Worm (Caenorhabditis elegans) whole organism, L3 larva: Measurements from ENCODE around the gene ndub-5.
A peak's percentile ranks its signal among the peaks of the same experiment; 100 is the strongest.

Source experiments
- R02D3.7 ChIP-seq: fragments of 150-350 bp; optimal IDR thresholded peaks from 2 replicates; lab custom pipeline; 2014; ENCODE audit warnings: missing biosample characterization, missing genetic modification characterization
- ZK546.5 ChIP-seq: sonication (generic microtip); optimal IDR thresholded peaks from 2 replicates; lab custom pipeline; 2017; ENCODE audit warnings: missing biosample characterization, missing genetic modification characterization
- aly-2 ChIP-seq: fragments of 150-350 bp; optimal IDR thresholded peaks from 2 replicates; lab custom pipeline; 2014; ENCODE audit warnings: missing biosample characterization, missing genetic modification characterization
- ama-1 ChIP-seq: fragments of 150-350 bp; optimal IDR thresholded peaks from 2 replicates; lab custom pipeline; 2018
- ceh-16 ChIP-seq: sonication (generic microtip); optimal IDR thresholded peaks from 2 replicates; lab custom pipeline; 2017; ENCODE audit warnings: missing biosample characterization, missing genetic modification characterization
- ceh-28 ChIP-seq: fragments of 150-350 bp; optimal IDR thresholded peaks from 2 replicates; lab custom pipeline; 2014; ENCODE audit warnings: missing biosample characterization, missing genetic modification reagents, missing genetic modification characterization
- ceh-9 ChIP-seq: sonication (generic microtip); optimal IDR thresholded peaks from 2 replicates; lab custom pipeline; 2018; ENCODE audit warnings: missing biosample characterization, missing genetic modification characterization
- daf-12 ChIP-seq: fragments of 150-350 bp; optimal IDR thresholded peaks from 2 replicates; lab custom pipeline; 2014; ENCODE audit warnings: missing biosample characterization, missing genetic modification reagents, missing genetic modification characterization
- egl-5 ChIP-seq: fragments of 150-350 bp; optimal IDR thresholded peaks from 2 replicates; lab custom pipeline; 2017; ENCODE audit warnings: missing biosample characterization, missing genetic modification reagents, missing genetic modification characterization, inconsistent platforms
- elt-2 ChIP-seq: sonication (generic microtip); optimal IDR thresholded peaks from 2 replicates; lab custom pipeline; 2016; ENCODE audit warnings: missing genetic modification reagents, mild to moderate bottlenecking, missing genetic modification characterization, missing compliant biosample characterization
- elt-3 ChIP-seq, 3 experiments: fragments of 150-350 bp in 1 of 3; sonication (generic microtip) in 2 of 3; optimal IDR thresholded peaks; 2 replicates in 2 of 3; 4 replicates in 1 of 3; lab custom pipeline; 2014 to 2017; ENCODE audit warnings: missing biosample characterization in 3 of 3, missing genetic modification characterization in 3 of 3
- eor-1 ChIP-seq, 2 experiments: fragments of 150-350 bp; optimal IDR thresholded peaks; 2 replicates each; lab custom pipeline; 2014 to 2018; ENCODE audit warnings: missing biosample characterization in 2 of 2, missing genetic modification characterization in 2 of 2
- fkh-10 ChIP-seq: sonication (generic microtip); optimal IDR thresholded peaks from 2 replicates; lab custom pipeline; 2017; ENCODE audit warnings: missing biosample characterization, missing genetic modification reagents, missing genetic modification characterization
- fos-1 ChIP-seq: fragments of 150-350 bp; optimal IDR thresholded peaks from 2 replicates; lab custom pipeline; 2014; ENCODE audit warnings: missing biosample characterization, missing genetic modification characterization
- hmg-11 ChIP-seq: sonication (generic microtip); optimal IDR thresholded peaks from 2 replicates; lab custom pipeline; 2016; ENCODE audit warnings: missing genetic modification characterization, missing compliant biosample characterization
- jun-1 ChIP-seq: fragments of 150-350 bp; optimal IDR thresholded peaks from 2 replicates; lab custom pipeline; 2014; ENCODE audit warnings: missing biosample characterization, missing genetic modification reagents, missing genetic modification characterization
- lin-15B ChIP-seq: fragments of 150-350 bp; optimal IDR thresholded peaks from 2 replicates; lab custom pipeline; 2014; ENCODE audit warnings: missing biosample characterization, missing genetic modification characterization
- lsy-12 ChIP-seq: sonication (generic microtip); optimal IDR thresholded peaks from 2 replicates; lab custom pipeline; 2016; ENCODE audit warnings: mild to moderate bottlenecking, missing genetic modification characterization, missing compliant biosample characterization
- mdl-1 ChIP-seq: fragments of 150-350 bp; optimal IDR thresholded peaks from 2 replicates; lab custom pipeline; 2014; ENCODE audit warnings: missing biosample characterization, missing genetic modification characterization
- mml-1 ChIP-seq: fragments of 150-350 bp; sonication (generic microtip); optimal IDR thresholded peaks from 3 replicates; lab custom pipeline; 2014; ENCODE audit warnings: missing biosample characterization, missing genetic modification characterization
- nfya-1 ChIP-seq: sonication (generic microtip); optimal IDR thresholded peaks from 2 replicates; lab custom pipeline; 2017; ENCODE audit warnings: missing genetic modification characterization, mild to moderate bottlenecking, missing compliant biosample characterization, antibody characterized with exemption, moderate library complexity; ENCODE audit not compliant: insufficient read depth
- nhr-11 ChIP-seq: fragments of 150-350 bp; optimal IDR thresholded peaks from 2 replicates; lab custom pipeline; 2014; ENCODE audit warnings: missing biosample characterization, missing genetic modification characterization
- nhr-12 ChIP-seq: fragments of 150-350 bp; optimal IDR thresholded peaks from 2 replicates; lab custom pipeline; 2014; ENCODE audit warnings: missing biosample characterization, missing genetic modification characterization
- nhr-23 ChIP-seq: fragments of 150-350 bp; optimal IDR thresholded peaks from 2 replicates; lab custom pipeline; 2014; ENCODE audit warnings: missing biosample characterization, missing genetic modification reagents, missing genetic modification characterization
- nhr-237 ChIP-seq: fragments of 150-350 bp; optimal IDR thresholded peaks from 2 replicates; lab custom pipeline; 2014; ENCODE audit warnings: missing biosample characterization, missing genetic modification characterization
- nhr-25 ChIP-seq: sonication (generic microtip); optimal IDR thresholded peaks from 2 replicates; lab custom pipeline; 2017; ENCODE audit warnings: missing biosample characterization, missing genetic modification characterization
- nhr-28 ChIP-seq: fragments of 150-350 bp; optimal IDR thresholded peaks from 2 replicates; lab custom pipeline; 2014; ENCODE audit warnings: missing biosample characterization, missing genetic modification characterization
- nhr-43 ChIP-seq: sonication (generic microtip); optimal IDR thresholded peaks from 2 replicates; lab custom pipeline; 2016; ENCODE audit warnings: mild to moderate bottlenecking, missing genetic modification characterization, missing compliant biosample characterization; ENCODE audit not compliant: poor library complexity, severe bottlenecking
- nhr-77 ChIP-seq: fragments of 150-350 bp; optimal IDR thresholded peaks from 2 replicates; lab custom pipeline; 2014; ENCODE audit warnings: missing biosample characterization, missing genetic modification characterization
- pha-4 ChIP-seq: fragments of 150-350 bp; optimal IDR thresholded peaks from 2 replicates; lab custom pipeline; 2014; ENCODE audit warnings: missing biosample characterization, missing genetic modification reagents, missing genetic modification characterization
- pqm-1 ChIP-seq: fragments of 150-350 bp; optimal IDR thresholded peaks from 2 replicates; lab custom pipeline; 2017; ENCODE audit warnings: missing biosample characterization, missing genetic modification characterization, inconsistent platforms
- sea-2 ChIP-seq: fragments of 150-350 bp; sonication (generic microtip); optimal IDR thresholded peaks from 4 replicates; lab custom pipeline; 2014; ENCODE audit warnings: missing biosample characterization, missing genetic modification reagents, missing genetic modification characterization
- skn-1 ChIP-seq: fragments of 150-350 bp; optimal IDR thresholded peaks from 2 replicates; lab custom pipeline; 2014; ENCODE audit warnings: missing biosample characterization, missing genetic modification characterization
- snpc-4 ChIP-seq: fragments of 150-350 bp; optimal IDR thresholded peaks from 2 replicates; lab custom pipeline; 2014; ENCODE audit warnings: missing biosample characterization, missing genetic modification characterization
- tbx-2 ChIP-seq: sonication (generic microtip); optimal IDR thresholded peaks from 2 replicates; lab custom pipeline; 2016; ENCODE audit warnings: mild to moderate bottlenecking, missing genetic modification characterization, missing compliant biosample characterization
- unc-62 ChIP-seq: fragments of 150-350 bp; sonication (generic microtip); optimal IDR thresholded peaks from 4 replicates; lab custom pipeline; 2014; ENCODE audit warnings: missing biosample characterization, missing genetic modification reagents, missing genetic modification characterization
- zag-1 ChIP-seq: fragments of 150-350 bp; optimal IDR thresholded peaks from 2 replicates; lab custom pipeline; 2014; ENCODE audit warnings: missing biosample characterization, missing genetic modification characterization
- ztf-11 ChIP-seq: fragments of 150-350 bp; optimal IDR thresholded peaks from 2 replicates; lab custom pipeline; 2014; ENCODE audit warnings: missing biosample characterization, missing genetic modification characterization
- ztf-4 ChIP-seq: fragments of 150-350 bp; optimal IDR thresholded peaks from 2 replicates; lab custom pipeline; 2014; ENCODE audit warnings: missing biosample characterization, missing genetic modification characterization

Gene ndub-5

DNA sequence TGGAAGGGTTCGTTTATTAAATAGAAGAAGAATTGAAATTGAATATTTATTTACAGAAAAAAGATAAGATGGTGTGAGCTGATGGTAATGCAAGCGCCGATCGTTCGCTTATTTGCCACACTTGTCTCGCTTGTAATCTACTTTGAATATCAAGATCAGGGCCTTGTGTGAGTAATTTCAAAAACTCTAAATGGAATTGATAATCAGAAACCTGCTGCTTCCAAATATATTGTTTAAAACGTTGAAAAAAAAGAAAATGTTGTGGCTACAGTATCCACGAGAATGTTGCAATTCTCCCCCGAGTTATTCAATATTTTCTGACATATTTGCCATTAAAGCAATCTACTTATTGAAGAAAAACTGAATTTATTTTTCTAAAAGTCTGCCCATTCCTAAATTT is 19.7 kb upstream of the ndub-5 start:
- TF ChIP-seq daf-12 (tag; lab: Kevin White, UChicago) (no peak), skn-1 (tag; lab: Kevin White, UChicago) (no peak), lin-15B (tag; lab: Kevin White, UChicago) (no peak), elt-3 (tag; optimal IDR thresholded peaks at IDR 0.05; lab: Kevin White, UChicago) (no peak), hmg-11 (no peak), pqm-1 (tag; lab: Kevin White, UChicago) (no peak), nhr-77 (tag; lab: Kevin White, UChicago) (no peak), nhr-11 (tag; lab: Kevin White, UChicago) (no peak), nhr-12 (tag; lab: Kevin White, UChicago) (no peak), aly-2 (tag; lab: Kevin White, UChicago) (no peak), tbx-2 (tag; lab: Kevin White, UChicago) (no peak)
- TF ChIP-seq, all 47 proteins: peak for 0

DNA sequence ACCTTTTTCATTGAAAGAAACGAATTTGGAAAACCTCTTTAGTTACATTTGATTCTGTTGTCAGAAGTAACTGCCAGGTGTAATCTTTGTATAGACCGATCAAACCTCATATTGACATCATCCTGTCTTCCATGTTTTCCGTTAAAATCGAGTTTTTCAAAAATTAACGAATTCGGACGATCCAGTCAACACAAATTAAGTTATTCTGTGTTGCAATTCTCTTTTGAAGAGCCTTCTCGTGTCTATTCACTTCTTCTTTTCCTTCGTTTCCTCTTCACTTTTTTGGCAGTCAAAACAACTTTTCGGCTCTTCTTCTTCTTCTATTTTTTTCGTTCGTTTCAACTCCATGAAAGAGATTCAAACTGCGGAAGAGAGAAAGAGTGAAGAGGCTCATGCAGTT is 17.0 kb upstream of the ndub-5 start:
- TF ChIP-seq nfya-1 (tag; lab: Kevin White, UChicago) (peak; percentile 18), fkh-10 (GFP tag; lab: Kevin White, UChicago) (peak; percentile 95), unc-62 (GFP tag; lab: Kevin White, UChicago) (no peak)

DNA sequence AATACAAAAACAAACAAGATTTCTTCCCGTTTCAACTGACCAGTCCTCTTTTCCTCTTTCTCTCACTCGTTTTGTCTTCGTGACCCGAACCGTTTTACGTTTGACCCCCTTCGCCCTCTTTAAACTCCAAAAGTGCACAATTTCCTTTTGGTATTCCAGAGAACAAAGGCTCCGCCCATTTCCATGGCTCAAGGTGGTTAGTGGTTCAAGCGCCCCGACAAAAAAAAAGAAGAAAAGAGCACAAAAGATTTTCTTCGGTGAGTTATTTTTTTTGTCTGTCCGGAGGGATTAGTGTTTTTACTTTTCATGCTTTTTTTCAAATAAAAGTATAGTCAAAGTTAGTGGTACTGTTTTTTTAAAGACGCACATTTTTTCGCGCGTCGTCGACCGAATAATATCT is 16.4 kb upstream of the ndub-5 start, which contains the start of gene osta-2:
TSS of gene osta-2 (plus strand) at position 160 of the 400 bp plus-strand sequence.
- TF ChIP-seq zag-1 (no peak), sea-2 (GFP tag; lab: Kevin White, UChicago) (no peak), pha-4 (tag; lab: Kevin White, UChicago) (peak; percentile 25), nfya-1 (tag; lab: Kevin White, UChicago) (peak; percentile 41), lsy-12 (tag; lab: Kevin White, UChicago) (no peak), egl-5 (tag; lab: Kevin White, UChicago) (peak; percentile 6), jun-1 (tag; lab: Kevin White, UChicago) (no peak)

DNA sequence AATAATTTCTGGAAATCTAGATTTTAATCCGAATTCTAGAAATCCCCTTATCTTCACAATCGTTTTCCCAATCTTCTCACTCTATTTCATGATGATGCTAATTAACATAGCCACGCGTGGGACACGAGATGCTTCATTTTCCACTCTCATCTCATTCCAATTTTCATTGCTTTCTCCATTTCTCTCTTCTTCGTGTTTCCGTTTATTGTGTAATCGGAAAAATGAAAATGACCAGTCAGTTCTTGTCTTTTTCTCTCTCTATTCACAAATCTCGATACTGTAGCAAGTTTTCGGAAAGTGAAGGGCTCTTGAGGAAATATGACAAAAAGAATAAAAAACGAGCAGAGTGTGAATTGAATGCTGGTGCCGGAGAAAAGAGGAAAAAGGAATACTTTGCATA is 13.3 kb upstream of the ndub-5 start:
- TF ChIP-seq tbx-2 (tag; lab: Kevin White, UChicago) (no peak), egl-5 (tag; lab: Kevin White, UChicago) (peak; percentile 6)

DNA sequence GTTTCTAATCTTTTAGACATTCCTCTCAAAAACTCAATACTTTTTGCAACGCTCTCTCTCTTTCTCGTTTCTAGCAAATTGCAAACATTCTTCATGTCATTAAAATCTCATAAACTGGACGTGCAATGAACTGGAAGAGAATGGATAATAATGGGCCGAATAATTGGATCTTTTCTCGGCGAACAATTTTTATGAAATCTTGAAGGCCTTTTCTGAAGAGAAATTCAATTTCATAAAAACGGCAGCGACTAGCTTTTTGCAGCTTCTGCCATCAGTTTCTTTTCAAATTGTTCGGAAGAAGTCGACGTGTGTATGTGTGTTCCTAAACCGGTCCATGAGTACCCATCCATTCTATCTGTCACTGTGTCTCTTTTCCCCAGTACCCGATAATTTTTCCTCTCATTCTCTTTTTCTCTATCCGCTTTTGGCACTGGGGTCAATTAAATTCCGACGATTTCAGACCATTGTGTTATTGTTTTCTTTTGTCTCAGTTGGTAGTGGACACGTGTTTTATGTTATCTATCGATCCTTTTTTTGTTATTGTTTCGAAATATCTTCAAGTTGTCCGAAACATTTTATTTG is 11.5 kb upstream of the ndub-5 start:
- TF ChIP-seq pqm-1 (tag; lab: Kevin White, UChicago): no peak
- TF ChIP-seq snpc-4 (tag; lab: Kevin White, UChicago): peak; percentile 11
- peak; percentile 13 for TF ChIP-seq nhr-23
- TF ChIP-seq egl-5 (tag; lab: Kevin White, UChicago): peak; percentile 91
- no peak for TF ChIP-seq eor-1 (tag; optimal IDR thresholded peaks at IDR 0.05; lab: Kevin White, UChicago)
- peak; percentile 62 for TF ChIP-seq nhr-25 (tag; lab: Kevin White, UChicago)
- TF ChIP-seq hmg-11: peak; percentile 30

- TF ChIP-seq nhr-11 (tag; lab: Kevin White, UChicago) (no peak), ZK546.5 (no peak), pha-4 (tag; lab: Kevin White, UChicago) (peak; percentile 42), R02D3.7 (tag; lab: Kevin White, UChicago) (peak; percentile 50), ceh-28 (tag; lab: Kevin White, UChicago) (peak; percentile 14), elt-2 (tag; lab: Kevin White, UChicago) (peak; percentile 71), nhr-25 (tag; lab: Kevin White, UChicago) (peak; percentile 59), ceh-9 (tag; lab: Kevin White, UChicago) (no peak), mml-1 (tag; lab: Kevin White, UChicago) (no peak), skn-1 (tag; lab: Kevin White, UChicago) (peak; percentile 26), nfya-1 (tag; lab: Kevin White, UChicago) (peak; percentile 78), unc-62 (GFP tag; lab: Kevin White, UChicago) (no peak), egl-5 (tag; lab: Kevin White, UChicago) (no peak), nhr-77 (tag; lab: Kevin White, UChicago) (peak; percentile 41), nhr-28 (tag; lab: Kevin White, UChicago) (no peak), eor-1 (tag; optimal IDR thresholded peaks at IDR 0.05; lab: Kevin White, UChicago) (no peak), mdl-1 (tag; lab: Kevin White, UChicago) (no peak), fkh-10 (GFP tag; lab: Kevin White, UChicago) (no peak), zag-1 (no peak), ceh-16 (tag; lab: Kevin White, UChicago) (no peak), elt-3 (tag; optimal IDR thresholded peaks at IDR 0.05; lab: Kevin White, UChicago) (no peak), tbx-2 (tag; lab: Kevin White, UChicago) (peak; percentile 38), daf-12 (tag; lab: Kevin White, UChicago) (no peak), aly-2 (tag; lab: Kevin White, UChicago) (peak; percentile 81), hmg-11 (peak; percentile 39), nhr-43 (tag; lab: Kevin White, UChicago) (peak; percentile 68), ama-1 (lab: Kevin White, UChicago) (peak; percentile 96), nhr-237 (tag; lab: Kevin White, UChicago) (no peak), snpc-4 (tag; lab: Kevin White, UChicago) (peak; percentile 99), ztf-4 (tag; lab: Kevin White, UChicago) (no peak), fos-1 (tag; lab: Kevin White, UChicago) (no peak), ztf-11 (no peak)
Measured at ce11 chrII:5701485-5701884, 10.3 kb upstream of the ndub-5 start.
